Fruit fly (Drosophila melanogaster) whole organism, larva: ENCODE data around the gene CG10570.
A peak's percentile ranks its signal among the peaks of the same experiment; 100 is the strongest.

ENCODE experiments used
- noc ChIP-seq: fragments of 200-800 bp; sonication (Bioruptor generic); optimal IDR thresholded peaks from 3 replicates; lab custom pipeline; 2019; ENCODE audit warnings: missing biosample characterization, mild to moderate bottlenecking, missing genetic modification characterization, moderate library complexity

CG10570 gene

dm6 chr2L:18823243-18823803 lies 12.3 kb upstream of the CG10570 start, which contains the start of gene Ugt36D1:
Ugt36D1 (plus strand) TSS chr2L:18823548.
- peak; percentile 24 for TF ChIP-seq noc (tag; lab: Kevin White, UChicago)

dm6 chr2L:18822805-18823204 lies 11.8 kb upstream of the CG10570 start:
- no peak for TF ChIP-seq noc (tag; lab: Kevin White, UChicago)

- TF ChIP-seq noc (tag; lab: Kevin White, UChicago), result no peak
Observed at dm6 chr2L:18819044-18819443, 8.0 kb upstream of the CG10570 start, which contains the start of gene Ugt36F1. Ugt36F1 (plus strand) TSS chr2L:18819344.

dm6 chr2L:18818397-18818796 lies 7.3 kb upstream of the CG10570 start:
- TF ChIP-seq noc (tag; lab: Kevin White, UChicago), result no peak

dm6 chr2L:18815194-18815593 lies 4.1 kb upstream of the CG10570 start:
- no peak for TF ChIP-seq noc (tag; lab: Kevin White, UChicago)

- no peak for TF ChIP-seq noc (tag; lab: Kevin White, UChicago)
Observed at dm6 chr2L:18812755-18813154, 1.7 kb upstream of the CG10570 start.

dm6 chr2L:18812348-18812747 lies 1.3 kb upstream of the CG10570 start, which contains the start of the genes CG17325 and CG42305:
CG17325 (plus strand) TSS chr2L:18812648.
CG42305 (plus strand) TSS chr2L:18812648.
- no peak for TF ChIP-seq noc (tag; lab: Kevin White, UChicago)

- TF ChIP-seq noc (tag; lab: Kevin White, UChicago), result no peak
Observed at dm6 chr2L:18809486-18809885, 1.6 kb downstream of the CG10570 start.

dm6 chr2L:18808754-18809329 lies 2.2 kb downstream of the CG10570 start:
- no peak for TF ChIP-seq noc (tag; lab: Kevin White, UChicago)

- no peak for TF ChIP-seq noc (tag; lab: Kevin White, UChicago)
Observed at dm6 chr2L:18805637-18806403, 5.2 kb downstream of the CG10570 start.

dm6 chr2L:18805247-18805636 lies 5.8 kb downstream of the CG10570 start, which contains the start of gene CG43814:
CG43814 (minus strand) TSS chr2L:18805347.
- no peak for TF ChIP-seq noc (tag; lab: Kevin White, UChicago)

- TF ChIP-seq noc (tag; lab: Kevin White, UChicago), result no peak
Observed at dm6 chr2L:18801704-18802103, 9.3 kb downstream of the CG10570 start.

dm6 chr2L:18796446-18796845 lies 14.6 kb downstream of the CG10570 start:
- TF ChIP-seq noc (tag; lab: Kevin White, UChicago), result no peak

dm6 chr2L:18795917-18796402 lies 15.1 kb downstream of the CG10570 start:
- peak; percentile 1 for TF ChIP-seq noc (tag; lab: Kevin White, UChicago)

- TF ChIP-seq noc (tag; lab: Kevin White, UChicago), result no peak
Observed at dm6 chr2L:18793243-18793642, 17.8 kb downstream of the CG10570 start.

dm6 chr2L:18792806-18793205 lies 18.2 kb downstream of the CG10570 start, which contains the start of gene ham:
ham (minus strand) TSS chr2L:18792906.
- TF ChIP-seq noc (tag; lab: Kevin White, UChicago), result no peak
